Fruit fly (Drosophila melanogaster): ENCODE measurements around the gene Argk2.
A peak's percentile ranks its signal among the peaks of the same experiment; 100 is the strongest.

Gene Argk2

DNA sequence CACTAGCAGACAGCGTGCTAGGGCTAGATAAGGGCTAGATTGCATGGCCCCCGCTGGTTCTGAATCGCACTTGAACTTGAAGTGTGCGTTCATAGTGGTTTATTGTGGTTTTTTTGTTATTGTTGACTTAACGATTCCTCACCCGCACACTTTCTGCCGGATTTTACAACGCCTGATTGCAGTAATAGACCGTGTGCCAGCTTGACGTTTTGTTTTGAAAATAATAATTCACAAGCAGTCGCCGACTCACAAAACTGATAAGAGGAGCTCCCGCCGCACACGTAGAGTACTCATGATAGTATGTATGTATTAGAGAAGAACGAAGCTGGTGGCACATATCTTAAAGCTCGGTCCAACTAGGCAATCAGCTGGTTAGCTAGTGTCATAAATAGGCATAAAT, 48.5 kb downstream of the Argk2 start (continued):
- TF ChIP-seq cwo (GFP tag; optimal IDR thresholded peaks at IDR 0.05), result peak; percentile 18
- TF ChIP-seq GATAe (GFP tag; conservative IDR thresholded peaks at IDR 0.05), result no peak
- TF ChIP-seq CG3407 (GFP tag; optimal IDR thresholded peaks at IDR 0.05), result no peak
- TF ChIP-seq Fer2 (tag; optimal IDR thresholded peaks at IDR 0.05), result no peak
- TF ChIP-seq insv (GFP tag; optimal IDR thresholded peaks at IDR 0.05), result no peak
- no peak for TF ChIP-seq tgo (GFP tag; IDR thresholded peaks at IDR 0.05)
- no peak for TF ChIP-seq CG7745 (tag; optimal IDR thresholded peaks at IDR 0.05)
- TF ChIP-seq trem (tag; optimal IDR thresholded peaks at IDR 0.05), result no peak
- TF ChIP-seq chinmo (GFP tag; IDR thresholded peaks at IDR 0.05; ENCODE audit: partially characterized antibody), result peak; percentile 80; the same call in 3 of the 4 replicates
- no peak for TF ChIP-seq ken (GFP tag; IDR thresholded peaks at IDR 0.05)
- TF ChIP-seq Hey (tag; optimal IDR thresholded peaks at IDR 0.05), result peak; percentile 40
- no peak for TF ChIP-seq lola (GFP tag; optimal IDR thresholded peaks at IDR 0.05)
- TF ChIP-seq Lpt (GFP tag; optimal IDR thresholded peaks at IDR 0.05), result no peak
- TF ChIP-seq NfI (GFP tag; optimal IDR thresholded peaks at IDR 0.05), result no peak
- no peak for TF ChIP-seq CoRest (tag; optimal IDR thresholded peaks at IDR 0.05)
- peak; percentile 2 for TF ChIP-seq run (tag; optimal IDR thresholded peaks at IDR 0.05)
- TF ChIP-seq CG2678 (tag; optimal IDR thresholded peaks at IDR 0.05), result peak; percentile 6
- TF ChIP-seq CG17359 (tag; optimal IDR thresholded peaks at IDR 0.05), result no peak
- TF ChIP-seq pzg (GFP tag; optimal IDR thresholded peaks at IDR 0.05), result no peak
- no peak for TF ChIP-seq CG12236 (GFP tag; optimal IDR thresholded peaks at IDR 0.05)
- no peak for TF ChIP-seq tx (GFP tag; optimal IDR thresholded peaks at IDR 0.05)
- no peak for TF ChIP-seq CG13123 (GFP tag; optimal IDR thresholded peaks at IDR 0.05)
- peak; percentile 12 for TF ChIP-seq CG34376 (GFP tag; optimal IDR thresholded peaks at IDR 0.05)
- no peak for TF ChIP-seq rib (GFP tag; IDR thresholded peaks at IDR 0.05)
- no peak for TF ChIP-seq tap (tag; optimal IDR thresholded peaks at IDR 0.05)
- TF ChIP-seq CG16815 (GFP tag; optimal IDR thresholded peaks at IDR 0.05), result no peak
- peak; percentile 21 for TF ChIP-seq CrebB (tag; optimal IDR thresholded peaks at IDR 0.05)
- no peak for TF ChIP-seq CG10565 (GFP tag; optimal IDR thresholded peaks at IDR 0.05)
- no peak for TF ChIP-seq Dad (GFP tag; optimal IDR thresholded peaks at IDR 0.05)
- no peak for TF ChIP-seq pita (GFP tag; optimal IDR thresholded peaks at IDR 0.05)
- no peak for TF ChIP-seq Hmx (GFP tag; optimal IDR thresholded peaks at IDR 0.05)
- TF ChIP-seq h (optimal IDR thresholded peaks at IDR 0.05), result no peak
- no peak for TF ChIP-seq CG17612 (GFP tag; IDR thresholded peaks at IDR 0.05)
- TF ChIP-seq Bdp1 (GFP tag; optimal IDR thresholded peaks at IDR 0.05), result no peak
- no peak for TF ChIP-seq Sin3A (optimal IDR thresholded peaks at IDR 0.05)
- no peak for TF ChIP-seq Gsc (GFP tag; IDR thresholded peaks at IDR 0.05)

DNA sequence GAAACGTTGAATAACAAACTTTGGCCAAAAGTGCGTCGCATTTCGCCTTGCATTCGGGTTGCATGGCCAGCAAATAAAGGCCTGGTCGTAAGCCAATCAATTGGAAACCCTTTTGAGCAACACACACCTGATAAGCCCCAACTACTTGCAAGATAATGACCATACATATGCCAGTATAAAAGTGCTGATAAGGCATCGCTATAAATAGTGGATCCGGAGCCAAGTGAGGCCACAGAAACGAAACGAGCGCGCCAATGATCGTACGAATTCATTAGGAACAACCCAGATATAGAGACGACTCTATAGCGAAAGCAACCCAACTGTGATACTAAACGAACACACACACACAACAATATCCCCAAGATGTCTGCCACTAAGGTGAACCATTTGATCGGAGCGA, 49.4 kb downstream of the Argk2 start, which contains the start of gene CG13315:
CG13315 (plus strand) TSS at position 230 of the 400 bp plus-strand sequence.
- no peak for TF ChIP-seq stwl (tag; optimal IDR thresholded peaks at IDR 0.05)
- TF ChIP-seq grn (GFP tag; optimal IDR thresholded peaks at IDR 0.05), result peak; percentile 43
- no peak for TF ChIP-seq Rfx (GFP tag; IDR thresholded peaks at IDR 0.05)
- TF ChIP-seq Hey (tag; optimal IDR thresholded peaks at IDR 0.05), result peak; percentile 16
- peak; percentile 77 for TF ChIP-seq CG34376 (GFP tag; optimal IDR thresholded peaks at IDR 0.05)
- TF ChIP-seq CG15514 (GFP tag; optimal IDR thresholded peaks at IDR 0.05), result peak; percentile 0
- TF ChIP-seq Med (GFP tag), result peak; percentile 73
- peak; percentile 54 for TF ChIP-seq exex (tag; optimal IDR thresholded peaks at IDR 0.05)
- TF ChIP-seq Jarid2 (GFP tag; optimal IDR thresholded peaks at IDR 0.05), result peak; percentile 35
- TF ChIP-seq scrt (GFP tag; optimal IDR thresholded peaks at IDR 0.05), result no peak
- peak; percentile 70 for TF ChIP-seq sug (tag; optimal IDR thresholded peaks at IDR 0.05)
- TF ChIP-seq chinmo (GFP tag; IDR thresholded peaks at IDR 0.05; ENCODE audit: partially characterized antibody), result 0 out of 4 replicates have a peak, but pooled peaks have one; percentile 44
- peak; percentile 9 for TF ChIP-seq CrebB (tag; optimal IDR thresholded peaks at IDR 0.05)
- TF ChIP-seq CG10543 (GFP tag; optimal IDR thresholded peaks at IDR 0.05), result peak; percentile 69
- 0 out of 2 replicates have a peak, but pooled peaks have one; percentile 21 for TF ChIP-seq al (GFP tag; IDR thresholded peaks at IDR 0.05)
- peak in 1 of 2 experiments; percentile 1 for TF ChIP-seq Pdp1 (GFP tag; optimal IDR thresholded peaks at IDR 0.05)
- TF ChIP-seq lilli (GFP tag; optimal IDR thresholded peaks at IDR 0.05), result peak; percentile 27
- no peak for TF ChIP-seq Sry-β (GFP tag; optimal IDR thresholded peaks at IDR 0.05)
- TF ChIP-seq CG2889 (GFP tag; IDR thresholded peaks at IDR 0.05), result no peak
- TF ChIP-seq CG9876 (GFP tag; optimal IDR thresholded peaks at IDR 0.05), result no peak
